Worm (Caenorhabditis elegans): Measurements from ENCODE around the gene osm-5.

The osm-5 gene

DNA sequence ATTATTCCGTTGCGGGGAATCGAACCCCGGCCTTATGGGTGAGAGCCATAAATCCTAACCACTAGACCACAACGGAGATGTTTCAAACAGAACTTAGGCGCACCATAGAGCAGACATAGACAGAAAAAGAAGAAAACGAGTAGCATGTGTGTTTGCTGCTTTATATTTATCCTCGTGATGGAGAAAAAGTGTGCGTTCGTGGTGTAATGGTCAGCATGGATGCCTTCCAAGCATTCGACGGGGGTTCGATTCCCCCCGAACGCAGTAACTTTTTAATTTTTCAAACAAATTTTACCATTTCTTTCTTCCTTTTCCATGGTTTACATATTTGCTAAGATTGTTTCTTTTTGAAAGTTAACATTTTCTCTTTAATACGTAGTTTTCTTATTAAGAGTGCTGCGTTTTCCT, 51.9 kb downstream of the osm-5 start (continued):
- TF ChIP-seq tra-1 (GFP tag; IDR thresholded peaks at IDR 0.05) (peak; percentile 99), F44E2.7 (GFP tag; IDR thresholded peaks at IDR 0.05) (peak; percentile 99), ZK546.5 (tag; optimal IDR thresholded peaks at IDR 0.05) (no peak), mxl-3 (GFP tag; optimal IDR thresholded peaks at IDR 0.05) (peak; percentile 71), fos-1 (tag; optimal IDR thresholded peaks at IDR 0.05) (no peak), duxl-1 (tag; optimal IDR thresholded peaks at IDR 0.05; ENCODE audit: poor library complexity) (peak; percentile 93), daf-19 (GFP tag; conservative IDR thresholded peaks at IDR 0.05) (peak; percentile 98), lin-1 (GFP tag; IDR thresholded peaks at IDR 0.05) (peak; percentile 97), lim-7 (GFP tag; IDR thresholded peaks at IDR 0.05) (peak; percentile 99), sdz-12 (GFP tag; optimal IDR thresholded peaks at IDR 0.05) (peak; percentile 99), ztf-7 (tag; optimal IDR thresholded peaks at IDR 0.05) (peak; percentile 90), mxl-2 (GFP tag; conservative IDR thresholded peaks at IDR 0.05) (peak; percentile 90), madf-9 (GFP tag; conservative IDR thresholded peaks at IDR 0.05) (peak; percentile 97), daf-16 (GFP tag; optimal IDR thresholded peaks at IDR 0.05) (peak; percentile 84 to 96), daf-16 (tag; optimal IDR thresholded peaks at IDR 0.05) (peak; percentile 85), tag-97 (GFP tag; IDR thresholded peaks at IDR 0.05) (no peak), daf-12 (tag; optimal IDR thresholded peaks at IDR 0.05) (no peak), spr-1 (tag; optimal IDR thresholded peaks at IDR 0.05) (peak; percentile 94), egl-27 (tag; optimal IDR thresholded peaks at IDR 0.05) (peak; percentile 81), F37D6.2 (tag; optimal IDR thresholded peaks at IDR 0.05) (peak; percentile 94), lin-38 (GFP tag; IDR thresholded peaks at IDR 0.05) (peak; percentile 89), jun-1 (tag; optimal IDR thresholded peaks at IDR 0.05) (peak; percentile 91), egl-43 (GFP tag; IDR thresholded peaks at IDR 0.05) (peak; percentile 99), F49E8.2 (tag; optimal IDR thresholded peaks at IDR 0.05; ENCODE audit: borderline replicate concordance) (peak; percentile 85), D1046.2 (GFP tag; IDR thresholded peaks at IDR 0.05) (peak; percentile 96)

DNA sequence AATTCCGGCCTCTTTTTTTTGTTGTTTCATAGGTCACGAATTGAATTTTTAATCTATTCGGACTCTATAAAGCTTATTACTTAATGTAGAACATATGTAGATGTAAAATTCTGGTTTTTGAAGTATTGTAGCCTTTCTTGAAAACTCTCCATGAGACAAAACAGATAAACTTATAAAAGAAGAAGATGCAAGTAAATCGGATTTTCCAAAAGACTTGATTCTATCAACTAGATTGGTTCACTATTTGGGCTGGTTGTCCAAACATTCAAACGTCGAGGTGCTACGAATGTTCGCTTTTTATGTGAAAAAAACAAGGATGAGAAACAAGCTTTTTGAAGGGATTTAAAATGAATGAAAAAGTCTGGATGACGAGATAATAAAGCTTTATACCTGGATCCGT, 56.0 kb downstream of the osm-5 start:
- TF ChIP-seq jun-1 (tag; optimal IDR thresholded peaks at IDR 0.05) (no peak), nhr-48 (tag; optimal IDR thresholded peaks at IDR 0.05) (no peak), ces-1 (GFP tag; optimal IDR thresholded peaks at IDR 0.05) (peak; percentile 53), skn-1 (tag; optimal IDR thresholded peaks at IDR 0.05) (no peak), D1046.2 (GFP tag; IDR thresholded peaks at IDR 0.05) (no peak), ztf-7 (tag; optimal IDR thresholded peaks at IDR 0.05) (no peak), fkh-10 (GFP tag; optimal IDR thresholded peaks at IDR 0.05) (peak; percentile 33)

- 0 out of 2 replicates have a peak, but pooled peaks have one; percentile 36 for TF ChIP-seq ctbp-1 (GFP tag; IDR thresholded peaks at IDR 0.05)
- TF ChIP-seq F37D6.2 (tag; optimal IDR thresholded peaks at IDR 0.05): no peak
- TF ChIP-seq nhr-42 (GFP tag; IDR thresholded peaks at IDR 0.05): no peak
- no peak for TF ChIP-seq egl-43 (GFP tag; IDR thresholded peaks at IDR 0.05)
- TF ChIP-seq Y48G9A.11 (GFP tag; IDR thresholded peaks at IDR 0.05): no peak
- TF ChIP-seq pha-4 (GFP tag; IDR thresholded peaks at IDR 0.05): no peak
- no peak for TF ChIP-seq pha-4 (tag; optimal IDR thresholded peaks at IDR 0.05)
- TF ChIP-seq aha-1 (tag): peak; percentile 69
- TF ChIP-seq zag-1 (tag; optimal IDR thresholded peaks at IDR 0.05): no peak
- no peak for TF ChIP-seq T20F7.1 (GFP tag; optimal IDR thresholded peaks at IDR 0.05)
- TF ChIP-seq unc-62 (GFP tag; optimal IDR thresholded peaks at IDR 0.05 in 1 of 2): peak in 1 of 2 experiments; percentile 14
- no peak for TF ChIP-seq unc-62 (tag; optimal IDR thresholded peaks at IDR 0.05)
- peak; percentile 8 for TF ChIP-seq hlh-11 (tag; optimal IDR thresholded peaks at IDR 0.05)
- peak; percentile 28 for TF ChIP-seq mxl-3 (GFP tag; optimal IDR thresholded peaks at IDR 0.05)
- TF ChIP-seq madf-5 (GFP tag; IDR thresholded peaks at IDR 0.05): no peak
- TF ChIP-seq nhr-102 (tag; optimal IDR thresholded peaks at IDR 0.05): no peak
- no peak for TF ChIP-seq lin-39 (tag; optimal IDR thresholded peaks at IDR 0.05)
- TF ChIP-seq attf-4 (tag; optimal IDR thresholded peaks at IDR 0.05): no peak
- TF ChIP-seq ZK546.5 (tag; optimal IDR thresholded peaks at IDR 0.05): no peak
- TF ChIP-seq snpc-1.2 (GFP tag; IDR thresholded peaks at IDR 0.05): no peak
- TF ChIP-seq daf-16 (GFP tag; optimal IDR thresholded peaks at IDR 0.05): no peak
- TF ChIP-seq daf-16 (tag; optimal IDR thresholded peaks at IDR 0.05): no peak
- TF ChIP-seq hif-1 (tag; optimal IDR thresholded peaks at IDR 0.05): no peak
- TF ChIP-seq tag-97 (GFP tag; IDR thresholded peaks at IDR 0.05): no peak
- TF ChIP-seq daf-8 (GFP tag; IDR thresholded peaks at IDR 0.05): no peak
- no peak for TF ChIP-seq gei-8 (GFP tag; optimal IDR thresholded peaks at IDR 0.05)
- TF ChIP-seq mxl-2 (GFP tag; conservative IDR thresholded peaks at IDR 0.05): no peak
- no peak for TF ChIP-seq nhr-6 (tag; optimal IDR thresholded peaks at IDR 0.05)
Observed at ce11 chrX:3040609-3041008, 56.5 kb downstream of the osm-5 start.
